Worm (Caenorhabditis elegans) whole organism, early embryonic: ENCODE data around the gene srr-10.

ENCODE experiments used
- B0310.2 ChIP-seq: sonication (generic microtip); optimal IDR thresholded peaks from 2 replicates; lab custom pipeline; 2016; ENCODE audit warnings: mild to moderate bottlenecking, missing genetic modification characterization, missing compliant biosample characterization
- F13C5.2 ChIP-seq: sonication (generic microtip); optimal IDR thresholded peaks from 2 replicates; lab custom pipeline; 2017; ENCODE audit warnings: mild to moderate bottlenecking, missing genetic modification characterization, inconsistent platforms, missing compliant biosample characterization
- aly-1 ChIP-seq: sonication (generic microtip); optimal IDR thresholded peaks from 2 replicates; lab custom pipeline; 2016; ENCODE audit warnings: missing genetic modification characterization, missing compliant biosample characterization
- ama-1 ChIP-seq: fragments of 150-350 bp; optimal IDR thresholded peaks from 2 replicates; lab custom pipeline; 2014
- ceh-13 ChIP-seq: fragments of 200-800 bp; sonication (Bioruptor generic); optimal IDR thresholded peaks from 2 replicates; lab custom pipeline; 2018; ENCODE audit warnings: mild to moderate bottlenecking, missing genetic modification characterization, missing compliant biosample characterization
- ceh-36 ChIP-seq: sonication (generic microtip); optimal IDR thresholded peaks from 2 replicates; lab custom pipeline; 2016; ENCODE audit warnings: missing genetic modification characterization, inconsistent platforms, missing compliant biosample characterization
- ets-7 ChIP-seq: sonication (generic microtip); optimal IDR thresholded peaks from 2 replicates; lab custom pipeline; 2016; ENCODE audit warnings: missing genotype, missing genetic modification characterization, missing compliant biosample characterization
- flt-1 ChIP-seq: fragments of 200-800 bp; sonication (Bioruptor generic); IDR thresholded peaks from 2 replicates; pipeline ENCODE4 v1.3.6; 2022; ENCODE audit warnings: missing genetic modification characterization, missing compliant biosample characterization
- hmbx-1 ChIP-seq: sonication (generic microtip); optimal IDR thresholded peaks from 2 replicates; lab custom pipeline; 2016; ENCODE audit warnings: mild to moderate bottlenecking, missing genetic modification characterization, missing compliant biosample characterization
- hmg-4 ChIP-seq: fragments of 200-800 bp; sonication (Bioruptor generic); optimal IDR thresholded peaks from 2 replicates; lab custom pipeline; 2018; ENCODE audit warnings: mild to moderate bottlenecking, missing genetic modification characterization, missing compliant biosample characterization
- hnd-1 ChIP-seq: sonication (generic microtip); optimal IDR thresholded peaks from 2 replicates; lab custom pipeline; 2016; ENCODE audit warnings: missing genetic modification characterization, missing compliant biosample characterization
- pes-1 ChIP-seq: fragments of 200-800 bp; sonication (Bioruptor generic); IDR thresholded peaks from 2 replicates; pipeline ENCODE4 v1.3.6; 2022; ENCODE audit warnings: missing genetic modification reagents, missing genetic modification characterization, missing compliant biosample characterization
- scrt-1 ChIP-seq: fragments of 200-800 bp; sonication (Bioruptor generic); IDR thresholded peaks from 2 replicates; pipeline ENCODE4 v1.3.6; 2022; ENCODE audit warnings: missing genetic modification characterization, missing compliant biosample characterization
- tbx-11 ChIP-seq: fragments of 200-800 bp; sonication (Bioruptor generic); IDR thresholded peaks from 2 replicates; pipeline ENCODE4 v1.3.6; 2022; ENCODE audit warnings: missing genetic modification characterization, missing compliant biosample characterization

- TF ChIP-seq scrt-1 = no peak
- no peak for TF ChIP-seq flt-1 (GFP tag; lab: Robert Waterston, UW)
- no peak for TF ChIP-seq aly-1 (tag; lab: Kevin White, UChicago)
- no peak for TF ChIP-seq hnd-1 (tag; lab: Kevin White, UChicago)
- TF ChIP-seq F13C5.2 (tag; lab: Kevin White, UChicago) = no peak
- no peak for TF ChIP-seq ama-1
- no peak for TF ChIP-seq B0310.2
- TF ChIP-seq tbx-11 (GFP tag; lab: Robert Waterston, UW) = no peak
- TF ChIP-seq hmbx-1 (tag; lab: Kevin White, UChicago) = no peak
- TF ChIP-seq hmg-4 (GFP tag; lab: Kevin White, UChicago) = no peak
- TF ChIP-seq ceh-36 (tag; lab: Kevin White, UChicago) = no peak
- no peak for TF ChIP-seq pes-1
- TF ChIP-seq ceh-13 (GFP tag; lab: Kevin White, UChicago) = no peak
- no peak for TF ChIP-seq ets-7 (tag; lab: Kevin White, UChicago)
Observed at ce11 chrV:7785885-7786284, 50.5 kb downstream of the srr-10 start.
